Worm (Caenorhabditis elegans) whole organism, late embryonic: ENCODE results near the gene F37C12.21.

Source experiments
- C08G9.2 ChIP-seq: sonication (generic microtip); optimal IDR thresholded peaks from 2 replicates; lab custom pipeline; 2016; ENCODE audit warnings: mild to moderate bottlenecking, missing genetic modification characterization, moderate library complexity, missing compliant biosample characterization
- F13H6.1 ChIP-seq: sonication (generic microtip); optimal IDR thresholded peaks from 2 replicates; lab custom pipeline; 2016; ENCODE audit warnings: missing genetic modification characterization, missing compliant biosample characterization
- K09A11.1 ChIP-seq: sonication (generic microtip); optimal IDR thresholded peaks from 2 replicates; lab custom pipeline; 2017; ENCODE audit warnings: antibody characterized with exemption, mild to moderate bottlenecking, missing genetic modification characterization, missing compliant biosample characterization; ENCODE audit not compliant: insufficient read depth
- ama-1 ChIP-seq: fragments of 150-350 bp; optimal IDR thresholded peaks from 2 replicates; lab custom pipeline; 2014
- ceh-9 ChIP-seq: sonication (generic microtip); optimal IDR thresholded peaks from 2 replicates; lab custom pipeline; 2016; ENCODE audit warnings: mild to moderate bottlenecking, missing genetic modification characterization, inconsistent platforms, missing compliant biosample characterization
- nhr-232 ChIP-seq: sonication (generic microtip); optimal IDR thresholded peaks from 2 replicates; lab custom pipeline; 2016; ENCODE audit warnings: missing genetic modification characterization, missing compliant biosample characterization
- pqm-1 ChIP-seq: sonication (generic microtip); optimal IDR thresholded peaks from 2 replicates; lab custom pipeline; 2016; ENCODE audit warnings: missing genetic modification characterization, missing compliant biosample characterization
- rnt-1 ChIP-seq: sonication (generic microtip); optimal IDR thresholded peaks from 2 replicates; lab custom pipeline; 2016; ENCODE audit warnings: missing genetic modification characterization, missing compliant biosample characterization
- tbx-2 ChIP-seq: sonication (generic microtip); optimal IDR thresholded peaks from 2 replicates; lab custom pipeline; 2016; ENCODE audit warnings: missing genetic modification characterization, missing compliant biosample characterization
- unc-55 ChIP-seq: sonication (generic microtip); optimal IDR thresholded peaks from 2 replicates; lab custom pipeline; 2017; ENCODE audit warnings: missing biosample characterization, missing genetic modification reagents, missing genetic modification characterization

- TF ChIP-seq tbx-2 (tag; lab: Kevin White, UChicago) = no peak
- no peak for TF ChIP-seq C08G9.2 (tag; lab: Kevin White, UChicago)
- TF ChIP-seq ama-1 (lab: Kevin White, UChicago) = no peak
- TF ChIP-seq F13H6.1 (tag; lab: Kevin White, UChicago) = no peak
- no peak for TF ChIP-seq rnt-1 (tag; lab: Kevin White, UChicago)
- TF ChIP-seq ceh-9 = no peak
- TF ChIP-seq pqm-1 = no peak
- no peak for TF ChIP-seq nhr-232
- TF ChIP-seq unc-55 (GFP tag; lab: Kevin White, UChicago) = no peak
- no peak for TF ChIP-seq K09A11.1 (tag; lab: Kevin White, UChicago)
Measured at ce11 chrIII:7161055-7161454, 27.1 kb upstream of the F37C12.21 start, which contains the start of gene rnp-7.
